Fruit fly (Drosophila melanogaster): Measurements from ENCODE around the gene nero.

- no peak for TF ChIP-seq psq (optimal IDR thresholded peaks at IDR 0.05)
- no peak for TF ChIP-seq pan (optimal IDR thresholded peaks at IDR 0.05)
- TF ChIP-seq CG8478 (optimal IDR thresholded peaks at IDR 0.05): no peak
Measured at dm6 chr3R:31719497-31719896, 27.9 kb downstream of the nero start.
